Worm (Caenorhabditis elegans) whole organism, L2 larva: ENCODE data around the gene heri-1.

Experiments used
- R02D3.7 ChIP-seq: fragments of 150-350 bp; optimal IDR thresholded peaks from 2 replicates; lab custom pipeline; 2014; ENCODE audit warnings: missing biosample characterization, missing genetic modification characterization
- Y55F3AM.14 ChIP-seq: fragments of 200-800 bp; sonication (Bioruptor generic); optimal IDR thresholded peaks from 2 replicates; lab custom pipeline; 2018; ENCODE audit warnings: mild to moderate bottlenecking, missing genetic modification characterization, missing compliant biosample characterization
- aly-2 ChIP-seq: fragments of 150-350 bp; optimal IDR thresholded peaks from 2 replicates; lab custom pipeline; 2014; ENCODE audit warnings: missing biosample characterization, missing genetic modification characterization
- blmp-1 ChIP-seq: sonication (generic microtip); optimal IDR thresholded peaks from 2 replicates; lab custom pipeline; 2017; ENCODE audit warnings: missing genetic modification characterization, mild to moderate bottlenecking, missing compliant biosample characterization, antibody characterized with exemption, moderate library complexity; ENCODE audit not compliant: insufficient read depth
- ceh-82 ChIP-seq: fragments of 150-350 bp; optimal IDR thresholded peaks from 2 replicates; lab custom pipeline; 2014; ENCODE audit warnings: missing biosample characterization, missing genetic modification characterization
- crh-2 ChIP-seq: sonication (generic microtip); optimal IDR thresholded peaks from 2 replicates; lab custom pipeline; 2017; ENCODE audit warnings: missing biosample characterization, missing genetic modification characterization
- dmd-4 ChIP-seq: sonication (generic microtip); optimal IDR thresholded peaks from 2 replicates; lab custom pipeline; 2017; ENCODE audit warnings: missing biosample characterization, missing genetic modification characterization
- egl-27 ChIP-seq: sonication (generic microtip); optimal IDR thresholded peaks from 3 replicates; lab custom pipeline; 2017; ENCODE audit warnings: missing biosample characterization, missing genetic modification reagents, missing genetic modification characterization
- elt-1 ChIP-seq: fragments of 150-350 bp; optimal IDR thresholded peaks from 2 replicates; lab custom pipeline; 2014; ENCODE audit warnings: missing biosample characterization, missing genetic modification characterization
- elt-3 ChIP-seq: sonication (generic microtip); optimal IDR thresholded peaks from 2 replicates; lab custom pipeline; 2017; ENCODE audit warnings: missing biosample characterization, missing genetic modification characterization
- fos-1 ChIP-seq: fragments of 150-350 bp; optimal IDR thresholded peaks from 2 replicates; lab custom pipeline; 2014; ENCODE audit warnings: missing biosample characterization, missing genetic modification characterization
- lin-11 ChIP-seq: fragments of 150-350 bp; sonication (generic microtip); optimal IDR thresholded peaks from 2 replicates; lab custom pipeline; 2014; ENCODE audit warnings: missing biosample characterization, missing genetic modification characterization, inconsistent platforms, mixed read lengths
- lin-13 ChIP-seq: fragments of 150-350 bp; optimal IDR thresholded peaks from 2 replicates; lab custom pipeline; 2014; ENCODE audit warnings: missing biosample characterization, missing genetic modification reagents, missing genetic modification characterization
- lsy-2 ChIP-seq, 2 experiments: fragments of 150-350 bp in 1 of 2; sonication (generic microtip) in 1 of 2; optimal IDR thresholded peaks; 2 replicates each; lab custom pipeline; 2014 to 2017; ENCODE audit warnings: missing biosample characterization in 2 of 2, missing genetic modification characterization in 2 of 2
- mbf-1 ChIP-seq: sonication (generic microtip); optimal IDR thresholded peaks from 2 replicates; lab custom pipeline; 2017; ENCODE audit warnings: missing biosample characterization, missing genetic modification characterization
- mdl-1 ChIP-seq, 2 experiments: fragments of 150-350 bp in 1 of 2; sonication (generic microtip) in 1 of 2; optimal IDR thresholded peaks; 2 replicates each; lab custom pipeline; 2017; ENCODE audit warnings: missing biosample characterization in 2 of 2, missing genetic modification characterization in 2 of 2
- nhr-10 ChIP-seq: sonication (generic microtip); optimal IDR thresholded peaks from 2 replicates; lab custom pipeline; 2017; ENCODE audit warnings: missing biosample characterization, missing genetic modification characterization
- nhr-11 ChIP-seq: fragments of 150-350 bp; optimal IDR thresholded peaks from 2 replicates; lab custom pipeline; 2014; ENCODE audit warnings: missing biosample characterization, missing genetic modification characterization
- nhr-129 ChIP-seq: fragments of 150-350 bp; optimal IDR thresholded peaks from 2 replicates; lab custom pipeline; 2014; ENCODE audit warnings: missing biosample characterization, missing genetic modification characterization
- nhr-21 ChIP-seq: fragments of 150-350 bp; optimal IDR thresholded peaks from 2 replicates; lab custom pipeline; 2014; ENCODE audit warnings: missing biosample characterization, missing genetic modification characterization
- nhr-237 ChIP-seq: fragments of 150-350 bp; optimal IDR thresholded peaks from 2 replicates; lab custom pipeline; 2014; ENCODE audit warnings: missing biosample characterization, missing genetic modification characterization
- nhr-6 ChIP-seq: fragments of 150-350 bp; optimal IDR thresholded peaks from 2 replicates; lab custom pipeline; 2014; ENCODE audit warnings: missing biosample characterization, missing genetic modification characterization
- nhr-77 ChIP-seq: fragments of 150-350 bp; optimal IDR thresholded peaks from 2 replicates; lab custom pipeline; 2014; ENCODE audit warnings: missing biosample characterization, missing genetic modification characterization
- sem-4 ChIP-seq: fragments of 150-350 bp; optimal IDR thresholded peaks from 2 replicates; lab custom pipeline; 2014; ENCODE audit warnings: missing biosample characterization, missing genetic modification reagents, missing genetic modification characterization
- skn-1 ChIP-seq: sonication (generic microtip); optimal IDR thresholded peaks from 2 replicates; lab custom pipeline; 2017; ENCODE audit warnings: missing biosample characterization, missing genetic modification characterization
- sma-3 ChIP-seq: sonication (generic microtip); optimal IDR thresholded peaks from 2 replicates; lab custom pipeline; 2016; ENCODE audit warnings: missing genetic modification reagents, missing genetic modification characterization, missing compliant biosample characterization
- sma-9 ChIP-seq, 2 experiments: fragments of 150-350 bp in 1 of 2; sonication (generic microtip) in 1 of 2; optimal IDR thresholded peaks; 2 replicates each; lab custom pipeline; 2014 to 2016; ENCODE audit warnings: missing genetic modification characterization in 2 of 2, mild to moderate bottlenecking in 1 of 2, missing biosample characterization in 1 of 2, missing compliant biosample characterization in 1 of 2, missing genetic modification reagents in 1 of 2, moderate library complexity in 1 of 2
- unc-39 ChIP-seq: fragments of 150-350 bp; optimal IDR thresholded peaks from 2 replicates; lab custom pipeline; 2014; ENCODE audit warnings: missing biosample characterization, missing genetic modification characterization
- unc-62 ChIP-seq: fragments of 150-350 bp; optimal IDR thresholded peaks from 2 replicates; lab custom pipeline; 2014; ENCODE audit warnings: missing biosample characterization, missing genetic modification reagents, missing genetic modification characterization
- zag-1 ChIP-seq: fragments of 150-350 bp; optimal IDR thresholded peaks from 2 replicates; lab custom pipeline; 2014; ENCODE audit warnings: missing biosample characterization, missing genetic modification characterization

heri-1 gene

DNA sequence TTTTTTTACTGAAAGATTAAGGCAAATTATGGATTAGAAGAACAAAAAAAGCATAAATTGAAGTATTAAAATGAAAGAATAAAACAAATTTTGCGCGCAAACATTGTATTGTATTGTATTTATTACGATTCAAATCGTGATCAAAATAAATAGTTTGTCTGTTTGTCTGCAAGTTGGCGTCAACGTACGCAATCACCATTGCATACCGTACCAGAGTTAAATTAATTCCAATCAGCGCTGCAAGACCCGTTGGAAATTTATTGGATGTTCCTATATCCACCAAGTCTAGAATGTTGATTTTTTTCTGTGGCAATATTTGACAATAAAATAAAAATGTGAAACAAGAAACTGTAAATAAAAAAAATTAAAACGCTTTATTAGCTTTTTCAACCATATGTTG lies at the start of gene heri-1:
TSS of gene heri-1 (minus strand) at position 8 of the 400 bp plus-strand sequence.
- no peak for TF ChIP-seq Y55F3AM.14 (GFP tag; lab: Kevin White, UChicago)

DNA sequence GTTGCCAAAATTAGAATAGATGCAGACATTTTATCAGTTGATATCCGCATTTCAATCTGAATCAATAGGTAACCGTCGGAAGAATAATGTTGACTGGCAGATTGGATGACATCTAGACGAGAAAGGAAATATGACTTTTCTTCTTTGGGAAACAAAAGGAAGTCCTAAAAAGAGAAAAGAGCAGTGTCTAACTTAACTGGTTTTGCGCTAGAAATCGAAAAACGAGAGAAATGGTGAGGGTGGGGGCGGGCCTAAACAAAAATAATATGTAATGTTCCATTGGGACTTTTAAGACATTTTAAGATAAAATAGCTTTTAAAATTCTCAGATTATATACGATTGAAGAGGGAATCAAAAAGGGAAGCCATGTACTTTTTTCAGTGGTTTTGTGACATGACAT lies 48.0 kb upstream of the heri-1 start, which contains the start of gene exp-1:
TSS of gene exp-1 (minus strand) at position 101 of the 400 bp plus-strand sequence.
- TF ChIP-seq nhr-11 (tag; lab: Kevin White, UChicago) (no peak), lsy-2 (tag; optimal IDR thresholded peaks at IDR 0.05; lab: Kevin White, UChicago) (no peak), egl-27 (tag; lab: Kevin White, UChicago) (no peak), nhr-21 (tag; lab: Kevin White, UChicago) (no peak), aly-2 (tag; lab: Kevin White, UChicago) (no peak), fos-1 (tag; lab: Kevin White, UChicago) (no peak), R02D3.7 (tag; lab: Kevin White, UChicago) (no peak), nhr-129 (tag; lab: Kevin White, UChicago) (no peak), unc-62 (GFP tag; lab: Kevin White, UChicago) (no peak)

DNA sequence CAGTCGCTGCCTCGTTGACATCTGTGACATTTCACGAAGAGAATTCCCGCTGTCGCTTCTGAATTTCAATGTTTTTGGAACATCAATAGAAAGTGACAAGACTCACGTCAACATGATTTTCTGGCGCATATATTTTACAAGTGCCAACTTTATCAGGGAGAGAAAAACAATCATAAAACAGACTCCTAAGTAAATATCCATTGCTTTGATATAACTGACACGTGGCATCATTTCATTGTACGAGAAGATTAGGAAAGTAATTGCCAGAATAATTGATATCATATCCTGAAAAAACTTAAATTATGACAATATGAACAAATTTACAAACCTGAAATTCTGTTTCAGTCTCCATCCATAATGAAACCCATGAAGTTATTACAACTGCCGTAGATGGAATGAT lies 45.1 kb upstream of the heri-1 start:
- no peak for TF ChIP-seq nhr-129 (tag; lab: Kevin White, UChicago)
- TF ChIP-seq dmd-4 (tag; lab: Kevin White, UChicago) = no peak
- no peak for TF ChIP-seq nhr-77 (tag; lab: Kevin White, UChicago)
- no peak for TF ChIP-seq elt-3 (tag; lab: Kevin White, UChicago)
- no peak for TF ChIP-seq nhr-237 (tag; lab: Kevin White, UChicago)
- no peak for TF ChIP-seq ceh-82 (tag; lab: Kevin White, UChicago)
- no peak for TF ChIP-seq fos-1 (tag; lab: Kevin White, UChicago)
- TF ChIP-seq R02D3.7 (tag; lab: Kevin White, UChicago) = no peak
- no peak for TF ChIP-seq blmp-1 (tag; lab: Kevin White, UChicago)
- no peak for TF ChIP-seq sem-4 (tag; lab: Kevin White, UChicago)
- no peak for TF ChIP-seq lin-13 (GFP tag; lab: Kevin White, UChicago)
- TF ChIP-seq lsy-2 (tag; optimal IDR thresholded peaks at IDR 0.05; lab: Kevin White, UChicago) = no peak

DNA sequence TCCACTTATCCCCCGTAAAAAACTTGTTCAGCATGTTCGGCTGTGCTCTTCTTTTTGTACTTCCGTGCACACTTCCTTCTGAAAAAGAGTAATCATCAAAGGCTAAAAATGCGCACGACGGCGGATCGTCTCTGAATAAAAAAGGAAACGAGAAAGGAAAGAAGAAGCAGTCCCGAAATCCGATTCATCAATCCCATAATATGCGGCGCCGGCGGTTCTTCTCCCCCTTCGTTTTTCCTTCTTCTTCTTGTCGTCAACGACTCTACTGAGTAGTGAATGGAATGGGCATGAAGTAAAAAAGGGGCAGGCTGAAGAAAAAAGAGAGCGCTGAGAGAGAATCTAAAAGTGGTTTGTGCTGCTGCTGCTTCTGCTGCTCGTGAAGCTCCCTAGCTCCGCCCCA lies 36.4 kb upstream of the heri-1 start:
- TF ChIP-seq Y55F3AM.14 (GFP tag; lab: Kevin White, UChicago) (no peak), lsy-2 (tag; optimal IDR thresholded peaks at IDR 0.05; lab: Kevin White, UChicago) (peak in 1 of 2 experiments; percentile 0)

DNA sequence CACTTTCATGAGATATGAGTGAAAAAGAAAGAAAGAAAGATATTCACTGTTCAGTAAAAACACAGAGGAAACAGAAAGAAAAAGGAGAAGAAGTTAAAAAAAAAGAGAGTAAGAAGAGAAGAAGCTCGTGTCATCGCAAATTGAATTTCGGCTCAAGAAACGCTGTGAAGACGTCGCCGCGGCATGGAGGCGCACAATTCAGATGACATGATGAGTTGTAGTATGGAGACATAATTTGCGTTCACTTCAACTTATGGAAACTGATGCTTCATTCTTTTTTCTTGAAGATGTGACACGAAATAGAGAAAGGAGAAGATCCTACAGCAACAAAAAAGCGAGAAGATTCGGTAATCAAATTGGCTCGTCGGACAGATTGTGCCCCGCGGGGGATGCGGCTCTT lies 35.4 kb upstream of the heri-1 start:
- TF ChIP-seq elt-3 (tag; lab: Kevin White, UChicago) (no peak), sma-9 (GFP tag; optimal IDR thresholded peaks at IDR 0.05; lab: Kevin White, UChicago) (peak; percentile 33), sma-9 (tag; optimal IDR thresholded peaks at IDR 0.05; lab: Kevin White, UChicago) (no peak), lsy-2 (tag; optimal IDR thresholded peaks at IDR 0.05; lab: Kevin White, UChicago) (peak in 1 of 2 experiments; percentile 21), zag-1 (tag; lab: Kevin White, UChicago) (peak; percentile 14)

DNA sequence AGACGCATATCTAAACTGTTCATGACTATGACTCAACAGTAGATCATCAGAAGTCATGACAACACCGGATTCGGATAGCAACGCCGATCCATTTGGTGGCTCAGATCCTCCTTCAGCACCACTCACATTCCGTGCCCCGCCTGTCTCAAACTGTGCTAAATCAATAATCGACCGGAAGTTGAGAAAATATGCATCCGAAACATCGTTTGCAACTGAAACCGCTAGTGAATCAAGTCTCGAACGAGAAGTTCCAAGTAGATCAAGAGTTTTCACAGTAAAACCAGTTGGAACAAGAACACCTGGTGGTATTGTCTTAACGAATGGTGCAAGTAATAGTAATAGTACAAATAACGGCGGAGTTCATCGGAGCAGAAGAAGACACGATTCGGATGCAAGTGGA lies 34.1 kb upstream of the heri-1 start:
- TF ChIP-seq dmd-4 (tag; lab: Kevin White, UChicago) = no peak
- no peak for TF ChIP-seq lsy-2 (tag; optimal IDR thresholded peaks at IDR 0.05; lab: Kevin White, UChicago)
- no peak for TF ChIP-seq sma-9 (GFP tag; optimal IDR thresholded peaks at IDR 0.05; lab: Kevin White, UChicago)
- no peak for TF ChIP-seq sma-9 (tag; optimal IDR thresholded peaks at IDR 0.05; lab: Kevin White, UChicago)
- TF ChIP-seq blmp-1 (tag; lab: Kevin White, UChicago) = no peak
- no peak for TF ChIP-seq elt-1 (tag; lab: Kevin White, UChicago)
- TF ChIP-seq crh-2 (tag; lab: Kevin White, UChicago) = no peak
- TF ChIP-seq nhr-11 (tag; lab: Kevin White, UChicago) = no peak
- no peak for TF ChIP-seq Y55F3AM.14 (GFP tag; lab: Kevin White, UChicago)
- no peak for TF ChIP-seq nhr-129 (tag; lab: Kevin White, UChicago)

DNA sequence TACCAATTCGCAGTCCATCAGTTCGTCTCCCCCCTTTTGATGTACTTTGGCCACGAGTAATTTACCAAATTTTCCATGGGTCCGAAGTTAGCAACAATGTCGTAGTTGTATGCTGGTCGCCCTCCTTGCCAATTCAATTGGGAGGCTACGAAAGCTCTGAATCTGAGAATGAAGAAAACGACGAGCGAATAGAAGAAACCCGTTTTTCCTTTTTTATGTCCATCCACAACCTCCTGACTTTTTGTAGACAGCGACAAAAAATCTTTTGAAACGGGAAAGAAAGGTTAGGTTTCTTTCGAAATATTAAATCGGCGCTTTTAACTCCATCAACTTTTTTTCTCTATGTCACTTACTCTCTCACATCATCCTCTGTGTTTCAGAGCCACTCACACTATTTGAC lies 29.5 kb upstream of the heri-1 start:
- TF ChIP-seq R02D3.7 (tag; lab: Kevin White, UChicago) = no peak
- TF ChIP-seq nhr-6 = no peak
- TF ChIP-seq nhr-11 (tag; lab: Kevin White, UChicago) = no peak
- no peak for TF ChIP-seq lin-11
- no peak for TF ChIP-seq sma-9 (GFP tag; optimal IDR thresholded peaks at IDR 0.05; lab: Kevin White, UChicago)
- TF ChIP-seq sma-9 (tag; optimal IDR thresholded peaks at IDR 0.05; lab: Kevin White, UChicago) = no peak
- no peak for TF ChIP-seq skn-1 (tag; lab: Kevin White, UChicago)
- TF ChIP-seq unc-62 (GFP tag; lab: Kevin White, UChicago) = no peak
- TF ChIP-seq unc-39 = no peak
- no peak for TF ChIP-seq mdl-1 (tag; optimal IDR thresholded peaks at IDR 0.05; lab: Kevin White, UChicago)
- no peak for TF ChIP-seq ceh-82 (tag; lab: Kevin White, UChicago)
- TF ChIP-seq lin-13 (GFP tag; lab: Kevin White, UChicago) = no peak
- no peak for TF ChIP-seq zag-1 (tag; lab: Kevin White, UChicago)
- no peak for TF ChIP-seq mbf-1
- TF ChIP-seq sma-3 = no peak
- no peak for TF ChIP-seq nhr-21 (tag; lab: Kevin White, UChicago)
- no peak for TF ChIP-seq nhr-10 (tag; lab: Kevin White, UChicago)
- TF ChIP-seq lsy-2 (tag; optimal IDR thresholded peaks at IDR 0.05; lab: Kevin White, UChicago) = no peak
